Fruit fly (Drosophila melanogaster): ENCODE measurements around the gene tal-3A.

The tal-3A gene

dm6 chr3R:13800430-13800848 lies 12.5 kb upstream of the tal-3A start (continued):
- peak; percentile 95 for TF ChIP-seq CG10543 (GFP tag; optimal IDR thresholded peaks at IDR 0.05)
- no peak for TF ChIP-seq HmgD (GFP tag; optimal IDR thresholded peaks at IDR 0.05)
- TF ChIP-seq CG10431 (GFP tag; optimal IDR thresholded peaks at IDR 0.05) = peak; percentile 83
- TF ChIP-seq wek (GFP tag; optimal IDR thresholded peaks at IDR 0.05) = peak; percentile 34
- peak; percentile 34; the same call in 1 of the 2 replicates for TF ChIP-seq CG13287 (GFP tag; IDR thresholded peaks at IDR 0.05; ENCODE audit: partially characterized antibody)
- peak; percentile 66 for TF ChIP-seq CG4854 (GFP tag; optimal IDR thresholded peaks at IDR 0.05)
- TF ChIP-seq Bteb2 (GFP tag; optimal IDR thresholded peaks at IDR 0.05) = peak; percentile 52
- peak; percentile 78; the same call in 2 of the 3 replicates for TF ChIP-seq C15 (GFP tag; IDR thresholded peaks at IDR 0.05)
- TF ChIP-seq dm (GFP tag; optimal IDR thresholded peaks at IDR 0.05) = no peak
- TF ChIP-seq CG7271 (tag; optimal IDR thresholded peaks at IDR 0.05) = peak; percentile 61
- peak; percentile 96 for TF ChIP-seq row (GFP tag; IDR thresholded peaks at IDR 0.05)
- peak; percentile 62 for TF ChIP-seq CG8359 (GFP tag; optimal IDR thresholded peaks at IDR 0.05; ENCODE audit: borderline replicate concordance)
- TF ChIP-seq CG18011 (GFP tag; optimal IDR thresholded peaks at IDR 0.05) = peak; percentile 63
- no peak for TF ChIP-seq fd102C (GFP tag; optimal IDR thresholded peaks at IDR 0.05)
- peak; percentile 91 for TF ChIP-seq ATbp (GFP tag; optimal IDR thresholded peaks at IDR 0.05)
- TF ChIP-seq Camta (GFP tag; optimal IDR thresholded peaks at IDR 0.05) = peak; percentile 52
- peak; percentile 91 for TF ChIP-seq MBD-R2 (GFP tag; IDR thresholded peaks at IDR 0.05)
- TF ChIP-seq mirr (GFP tag; optimal IDR thresholded peaks at IDR 0.05) = no peak
- peak; percentile 60; the same call in 1 of the 2 replicates for TF ChIP-seq dan (GFP tag; IDR thresholded peaks at IDR 0.05)
- TF ChIP-seq CG15073 (GFP tag; optimal IDR thresholded peaks at IDR 0.05) = peak; percentile 2
- TF ChIP-seq CG7928 (GFP tag; optimal IDR thresholded peaks at IDR 0.05) = peak; percentile 41
- no peak for TF ChIP-seq pan (optimal IDR thresholded peaks at IDR 0.05)
- TF ChIP-seq pan (GFP tag; optimal IDR thresholded peaks at IDR 0.05 in 1 of 2, IDR thresholded peaks at IDR 0.05 in 1 of 2) = peak in 1 of 2 experiments; percentile 96
- peak; percentile 11 for TF ChIP-seq Sry-δ (GFP tag; optimal IDR thresholded peaks at IDR 0.05)
- peak; percentile 77 for TF ChIP-seq CG17829 (tag; optimal IDR thresholded peaks at IDR 0.05)
- TF ChIP-seq fd3F (GFP tag; optimal IDR thresholded peaks at IDR 0.05) = peak; percentile 85
- TF ChIP-seq CG13123 (GFP tag; optimal IDR thresholded peaks at IDR 0.05) = peak; percentile 72
- TF ChIP-seq knrl (GFP tag; IDR thresholded peaks at IDR 0.05; ENCODE audit: partially characterized antibody) = no peak
- TF ChIP-seq Hand (GFP tag; optimal IDR thresholded peaks at IDR 0.05) = peak; percentile 98
- TF ChIP-seq Doc3 (GFP tag; IDR thresholded peaks at IDR 0.05; ENCODE audit: partially characterized antibody) = no peak
- TF ChIP-seq CG9876 (GFP tag; optimal IDR thresholded peaks at IDR 0.05) = no peak
- no peak for TF ChIP-seq Scr (GFP tag; IDR thresholded peaks at IDR 0.05; ENCODE audit: partially characterized antibody)
- no peak for TF ChIP-seq eyg (GFP tag; optimal IDR thresholded peaks at IDR 0.05)
- peak; percentile 72 for TF ChIP-seq CG43689 (GFP tag; IDR thresholded peaks at IDR 0.05)
- peak; percentile 93 for TF ChIP-seq esg (GFP tag; conservative IDR thresholded peaks at IDR 0.05)
- TF ChIP-seq ranshi (GFP tag; IDR thresholded peaks at IDR 0.05) = peak; percentile 94
- TF ChIP-seq CG4617 (GFP tag; optimal IDR thresholded peaks at IDR 0.05; ENCODE audit: borderline replicate concordance) = peak; percentile 60
- TF ChIP-seq Doc2 (GFP tag; IDR thresholded peaks at IDR 0.05) = peak; percentile 74
- peak; percentile 94 for TF ChIP-seq dmrt99B (tag; optimal IDR thresholded peaks at IDR 0.05)
- TF ChIP-seq da (GFP tag; optimal IDR thresholded peaks at IDR 0.05) = no peak
- TF ChIP-seq CG31365 (tag; optimal IDR thresholded peaks at IDR 0.05) = peak; percentile 37
- no peak for TF ChIP-seq CG42726 (GFP tag; IDR thresholded peaks at IDR 0.05; ENCODE audit: partially characterized antibody)
- peak; percentile 95 for TF ChIP-seq CG34422 (GFP tag; IDR thresholded peaks at IDR 0.05)
- TF ChIP-seq Hr39 (optimal IDR thresholded peaks at IDR 0.05) = no peak
- TF ChIP-seq salm (tag; optimal IDR thresholded peaks at IDR 0.05) = peak; percentile 70
- peak; percentile 73 for TF ChIP-seq CG31388 (GFP tag; optimal IDR thresholded peaks at IDR 0.05)
- TF ChIP-seq gem (tag; optimal IDR thresholded peaks at IDR 0.05) = peak; percentile 92
- peak; percentile 74 for TF ChIP-seq CG4404 (GFP tag; IDR thresholded peaks at IDR 0.05)
- TF ChIP-seq Gug (GFP tag; IDR thresholded peaks at IDR 0.05) = peak; percentile 86
- TF ChIP-seq CG5180 (GFP tag; optimal IDR thresholded peaks at IDR 0.05) = peak; percentile 77
- TF ChIP-seq CG4820 (GFP tag; optimal IDR thresholded peaks at IDR 0.05) = peak; percentile 82

Measured in whole organism, embryonic.